Fruit fly (Drosophila melanogaster): Measurements from ENCODE around the gene Cmpk.

Gene Cmpk

DNA sequence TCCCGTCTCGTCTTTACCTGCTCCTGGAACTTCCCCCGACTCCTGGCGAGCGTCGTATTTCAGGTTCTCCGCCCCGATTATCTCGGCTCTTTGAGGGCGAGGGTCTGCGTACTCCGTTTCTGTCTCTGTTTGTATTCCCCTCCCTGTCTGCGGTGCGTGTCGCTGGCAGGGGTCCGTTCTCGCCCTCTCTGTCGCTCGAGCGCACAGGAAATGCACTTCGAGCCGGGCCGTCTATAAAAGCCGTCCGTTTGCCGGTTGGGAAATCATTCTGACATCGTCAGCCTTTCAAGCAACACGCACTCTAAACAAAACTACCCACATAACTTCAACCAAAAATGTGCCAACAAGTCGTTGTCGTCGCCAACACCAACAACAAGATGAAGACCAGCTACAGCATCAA lies 44.6 kb downstream of the Cmpk start (continued):
- TF ChIP-seq CG18476 (GFP tag; optimal IDR thresholded peaks at IDR 0.05) = no peak
- TF ChIP-seq Jarid2 (GFP tag; optimal IDR thresholded peaks at IDR 0.05) = peak; percentile 67
- peak; percentile 10 for TF ChIP-seq CG6813 (GFP tag; optimal IDR thresholded peaks at IDR 0.05)
- TF ChIP-seq Hsf (GFP tag; optimal IDR thresholded peaks at IDR 0.05) = no peak
- TF ChIP-seq jumu (GFP tag; optimal IDR thresholded peaks at IDR 0.05) = peak; percentile 17
- TF ChIP-seq pros (GFP tag; optimal IDR thresholded peaks at IDR 0.05) = peak; percentile 80
- TF ChIP-seq nom (GFP tag; optimal IDR thresholded peaks at IDR 0.05) = peak; percentile 18
- no peak for TF ChIP-seq ato (GFP tag; IDR thresholded peaks at IDR 0.05; ENCODE audit: partially characterized antibody)
- TF ChIP-seq CG15479 (GFP tag; optimal IDR thresholded peaks at IDR 0.05) = peak; percentile 92
- peak; percentile 53 for TF ChIP-seq twi (tag; optimal IDR thresholded peaks at IDR 0.05)
- TF ChIP-seq CG8944 (GFP tag; optimal IDR thresholded peaks at IDR 0.05) = peak; percentile 34
- peak; percentile 5 for TF ChIP-seq CG2712 (tag; optimal IDR thresholded peaks at IDR 0.05)
- TF ChIP-seq Med (GFP tag) = peak; percentile 62
- TF ChIP-seq CG5180 (GFP tag; optimal IDR thresholded peaks at IDR 0.05) = peak; percentile 43
- TF ChIP-seq zen2 (GFP tag; IDR thresholded peaks at IDR 0.05; ENCODE audit: partially characterized antibody) = no peak
- peak; percentile 74 for TF ChIP-seq CG4360 (GFP tag; IDR thresholded peaks at IDR 0.05)
- TF ChIP-seq vvl (GFP tag; IDR thresholded peaks at IDR 0.05) = peak; percentile 19; the same call in 1 of the 2 replicates
- TF ChIP-seq CG7963 (GFP tag; IDR thresholded peaks at IDR 0.05; ENCODE audit: partially characterized antibody) = no peak
- TF ChIP-seq HLHmδ (GFP tag; optimal IDR thresholded peaks at IDR 0.05) = peak; percentile 99

DNA sequence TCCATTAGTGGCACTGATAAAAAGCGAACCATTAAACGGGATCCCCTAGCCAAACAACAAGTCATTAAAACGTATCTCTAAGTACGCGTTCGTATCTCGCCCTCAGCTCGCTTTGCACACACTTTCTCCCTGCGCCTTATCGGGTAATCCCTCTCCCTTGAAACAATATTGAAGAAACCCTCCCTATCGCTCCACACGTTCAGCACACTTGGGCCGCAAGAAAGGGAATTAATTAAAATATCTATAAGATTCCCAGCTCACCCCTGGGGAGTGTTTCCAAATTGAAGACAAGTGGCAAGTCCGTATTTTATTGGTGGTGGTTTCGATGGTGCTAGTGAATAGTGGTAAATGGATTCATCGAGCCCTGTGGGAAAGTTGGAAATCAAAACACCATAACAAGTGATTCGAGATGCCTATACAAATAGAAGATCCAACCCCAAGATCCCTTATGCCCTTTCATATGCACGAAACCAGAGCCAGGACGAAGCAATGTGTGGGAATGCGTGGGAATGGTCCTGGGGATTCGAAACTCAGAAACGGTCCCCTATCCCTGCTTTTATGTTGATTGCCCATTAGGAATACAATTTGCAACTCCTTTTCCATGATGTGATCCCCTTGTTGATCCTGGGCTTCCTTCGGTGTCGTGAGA lies 45.3 kb downstream of the Cmpk start:
- TF ChIP-seq CG14710 (tag; optimal IDR thresholded peaks at IDR 0.05) = no peak
- TF ChIP-seq tio (GFP tag; optimal IDR thresholded peaks at IDR 0.05) = no peak
- TF ChIP-seq D (optimal IDR thresholded peaks at IDR 0.05) = peak; percentile 8
- TF ChIP-seq D (GFP tag; optimal IDR thresholded peaks at IDR 0.05) = no peak
- TF ChIP-seq ind (GFP tag; optimal IDR thresholded peaks at IDR 0.05) = no peak
- TF ChIP-seq nerfin-1 (tag; optimal IDR thresholded peaks at IDR 0.05) = peak; percentile 89
- TF ChIP-seq Blimp-1 (GFP tag; optimal IDR thresholded peaks at IDR 0.05) = peak; percentile 24
- no peak for TF ChIP-seq CG13123 (GFP tag; optimal IDR thresholded peaks at IDR 0.05)
- no peak for TF ChIP-seq crp (GFP tag; optimal IDR thresholded peaks at IDR 0.05)
- TF ChIP-seq CG10462 (GFP tag; optimal IDR thresholded peaks at IDR 0.05) = no peak
- peak; percentile 72 for TF ChIP-seq sens (GFP tag)
- TF ChIP-seq Sin3A (optimal IDR thresholded peaks at IDR 0.05) = no peak
- TF ChIP-seq vvl (GFP tag; IDR thresholded peaks at IDR 0.05) = peak; percentile 24; the same call in 1 of the 2 replicates
- peak; percentile 48 for TF ChIP-seq oc (tag; optimal IDR thresholded peaks at IDR 0.05)
- TF ChIP-seq Fer1 (GFP tag; optimal IDR thresholded peaks at IDR 0.05) = no peak
- peak; percentile 93 for TF ChIP-seq pros (GFP tag; optimal IDR thresholded peaks at IDR 0.05)
- peak; percentile 36 for TF ChIP-seq CG7745 (tag; optimal IDR thresholded peaks at IDR 0.05)
- TF ChIP-seq lov (optimal IDR thresholded peaks at IDR 0.05) = no peak
- TF ChIP-seq lov (GFP tag; IDR thresholded peaks at IDR 0.05) = 0 out of 3 replicates have a peak, but pooled peaks have one; percentile 9
- peak; percentile 87 for TF ChIP-seq HLHmδ (GFP tag; optimal IDR thresholded peaks at IDR 0.05)
- peak; percentile 8 for TF ChIP-seq grn (GFP tag; optimal IDR thresholded peaks at IDR 0.05)
- no peak for TF ChIP-seq CG13624 (GFP tag; optimal IDR thresholded peaks at IDR 0.05)
- no peak for TF ChIP-seq CG17359 (tag; optimal IDR thresholded peaks at IDR 0.05)
- no peak for TF ChIP-seq CG6272 (GFP tag; IDR thresholded peaks at IDR 0.05)

Data from whole organism, embryonic.